Fruit fly (Drosophila melanogaster): ENCODE measurements around the gene bcd.

Gene bcd

dm6 chr3R:6762188-6762643 is 3.0 kb upstream of the bcd start, which contains the start of gene Ama:
Gene Ama (plus strand): TSS chr3R:6762593.
- no peak for TF ChIP-seq Myc (optimal IDR thresholded peaks at IDR 0.05)
- no peak for TF ChIP-seq GATAd (GFP tag; optimal IDR thresholded peaks at IDR 0.05)
- no peak for TF ChIP-seq Abd-B (GFP tag; optimal IDR thresholded peaks at IDR 0.05)
- no peak for TF ChIP-seq Dfd (GFP tag; optimal IDR thresholded peaks at IDR 0.05)
- no peak for TF ChIP-seq foxo (GFP tag; optimal IDR thresholded peaks at IDR 0.05)
- TF ChIP-seq brk (GFP tag; optimal IDR thresholded peaks at IDR 0.05), result no peak
- no peak for TF ChIP-seq pan (optimal IDR thresholded peaks at IDR 0.05)
- no peak for TF ChIP-seq dmrt93B (GFP tag; optimal IDR thresholded peaks at IDR 0.05)
- no peak for TF ChIP-seq OdsH (GFP tag; optimal IDR thresholded peaks at IDR 0.05)
- TF ChIP-seq lola (GFP tag; optimal IDR thresholded peaks at IDR 0.05), result no peak
- TF ChIP-seq Sp1 (GFP tag; optimal IDR thresholded peaks at IDR 0.05), result no peak
- TF ChIP-seq jim (GFP tag; optimal IDR thresholded peaks at IDR 0.05), result no peak
- no peak for TF ChIP-seq usp (GFP tag; optimal IDR thresholded peaks at IDR 0.05)
- TF ChIP-seq woc (GFP tag; optimal IDR thresholded peaks at IDR 0.05), result no peak
- no peak for TF ChIP-seq HLH106 (tag; optimal IDR thresholded peaks at IDR 0.05)
- TF ChIP-seq CG9705 (GFP tag; optimal IDR thresholded peaks at IDR 0.05), result no peak
- no peak for TF ChIP-seq Mio (GFP tag; optimal IDR thresholded peaks at IDR 0.05)
- no peak for TF ChIP-seq dl (GFP tag; optimal IDR thresholded peaks at IDR 0.05; ENCODE audit: insufficient read depth in 1 of 2, partially characterized antibody in 2 of 2)
- no peak for TF ChIP-seq sv (GFP tag; optimal IDR thresholded peaks at IDR 0.05)
- TF ChIP-seq br (GFP tag; optimal IDR thresholded peaks at IDR 0.05), result no peak

DNA sequence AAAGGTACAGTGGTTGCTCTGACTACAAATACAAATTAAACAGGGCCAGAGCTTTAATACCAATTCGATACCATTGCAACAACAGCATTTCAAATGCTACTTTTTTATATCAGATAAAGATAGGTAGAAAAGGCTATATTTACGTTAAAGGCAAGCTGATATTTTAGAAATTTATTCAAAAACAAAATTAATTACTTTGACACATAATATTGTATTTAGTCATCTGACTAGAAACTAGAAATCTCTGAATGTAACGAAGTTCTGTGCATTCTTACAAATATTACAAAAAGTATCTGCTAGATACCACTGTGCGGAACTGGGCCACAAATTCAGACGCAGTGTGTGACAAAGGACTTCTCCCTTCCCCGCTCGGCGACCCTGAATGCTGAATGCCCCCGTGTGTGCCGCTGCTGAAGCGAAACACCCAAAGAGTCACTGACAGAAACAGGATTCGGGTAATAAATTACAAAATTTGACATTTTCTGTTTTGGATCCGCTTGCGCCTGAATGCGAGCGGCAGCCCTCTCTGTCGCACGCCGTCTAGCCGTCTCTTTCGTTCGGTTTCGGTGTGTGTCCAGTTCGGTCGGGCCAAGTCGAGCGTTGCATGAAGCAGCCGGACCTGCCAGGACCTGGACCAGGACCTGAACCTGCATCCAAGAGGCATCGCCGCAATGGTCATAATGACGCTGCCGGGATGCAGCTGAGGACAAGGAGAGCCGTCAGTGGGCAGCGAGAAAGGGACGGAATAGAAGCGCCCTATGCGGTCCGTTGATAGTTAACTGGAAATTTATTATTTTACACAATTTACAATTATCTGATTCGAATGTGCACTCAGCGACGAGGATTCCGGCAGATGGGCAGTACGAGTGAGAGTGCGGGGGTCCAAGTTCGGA is 1.7 kb upstream of the bcd start:
- peak; percentile 57 for TF ChIP-seq fru (GFP tag; optimal IDR thresholded peaks at IDR 0.05)
- no peak for TF ChIP-seq GATAd (GFP tag; optimal IDR thresholded peaks at IDR 0.05)
- no peak for TF ChIP-seq Hr78 (GFP tag; optimal IDR thresholded peaks at IDR 0.05)
- no peak for TF ChIP-seq Myc (optimal IDR thresholded peaks at IDR 0.05)
- no peak for TF ChIP-seq pan (optimal IDR thresholded peaks at IDR 0.05)
- TF ChIP-seq psq (GFP tag; optimal IDR thresholded peaks at IDR 0.05), result peak; percentile 62
- TF ChIP-seq Sp1 (GFP tag; optimal IDR thresholded peaks at IDR 0.05), result peak; percentile 40
- TF ChIP-seq usp (GFP tag; optimal IDR thresholded peaks at IDR 0.05), result no peak
- peak; percentile 53 for TF ChIP-seq OdsH (GFP tag; optimal IDR thresholded peaks at IDR 0.05)
- TF ChIP-seq foxo (GFP tag; optimal IDR thresholded peaks at IDR 0.05), result peak in 1 of 2 experiments; percentile 42
- TF ChIP-seq ey (GFP tag; optimal IDR thresholded peaks at IDR 0.05), result peak; percentile 53
- TF ChIP-seq sage (GFP tag; optimal IDR thresholded peaks at IDR 0.05), result no peak
- no peak for TF ChIP-seq Mio (GFP tag; optimal IDR thresholded peaks at IDR 0.05)
- peak; percentile 38 for TF ChIP-seq rgr (GFP tag; optimal IDR thresholded peaks at IDR 0.05)
- no peak for TF ChIP-seq dmrt93B (GFP tag; optimal IDR thresholded peaks at IDR 0.05)
- peak; percentile 30 for TF ChIP-seq br (GFP tag; optimal IDR thresholded peaks at IDR 0.05)
- peak; percentile 62 for TF ChIP-seq woc (GFP tag; optimal IDR thresholded peaks at IDR 0.05)
- TF ChIP-seq Rel (GFP tag; optimal IDR thresholded peaks at IDR 0.05), result no peak
- no peak for TF ChIP-seq Rel (tag; optimal IDR thresholded peaks at IDR 0.05)
- peak; percentile 53 for TF ChIP-seq HLH106 (tag; optimal IDR thresholded peaks at IDR 0.05)
- no peak for TF ChIP-seq Jra (GFP tag; optimal IDR thresholded peaks at IDR 0.05)
- no peak for TF ChIP-seq Dif (GFP tag; optimal IDR thresholded peaks at IDR 0.05; ENCODE audit: partially characterized antibody)
- no peak for TF ChIP-seq lola (GFP tag; optimal IDR thresholded peaks at IDR 0.05)
- TF ChIP-seq N (GFP tag; optimal IDR thresholded peaks at IDR 0.05), result no peak
- TF ChIP-seq h (GFP tag; optimal IDR thresholded peaks at IDR 0.05), result peak; percentile 65
- peak; percentile 8 for TF ChIP-seq tai (GFP tag; optimal IDR thresholded peaks at IDR 0.05)

DNA sequence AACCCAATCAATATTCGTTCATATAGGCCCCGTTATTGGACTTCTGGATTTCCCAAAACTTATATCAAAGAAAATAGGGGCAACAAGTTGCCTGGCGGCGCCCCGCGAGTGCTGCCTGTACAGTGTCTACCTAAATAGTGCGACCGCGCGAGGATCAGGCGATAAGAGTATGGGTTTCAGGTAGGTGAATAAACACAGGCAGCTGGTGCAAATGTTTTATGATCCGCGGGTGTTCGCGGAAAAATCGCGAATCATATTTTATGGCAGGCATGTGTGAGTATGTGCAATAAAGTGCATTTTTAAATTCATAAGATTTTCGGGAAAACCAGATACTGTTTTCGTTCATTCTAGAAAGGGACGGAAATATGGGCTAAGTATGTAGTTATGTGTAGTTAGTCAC is 3.8 kb downstream of the bcd start:
- no peak for TF ChIP-seq sage (GFP tag; optimal IDR thresholded peaks at IDR 0.05)
- no peak for TF ChIP-seq sv (GFP tag; optimal IDR thresholded peaks at IDR 0.05)
- no peak for TF ChIP-seq fru (GFP tag; optimal IDR thresholded peaks at IDR 0.05)
- TF ChIP-seq Abd-B (GFP tag; optimal IDR thresholded peaks at IDR 0.05), result no peak
- TF ChIP-seq brk (GFP tag; optimal IDR thresholded peaks at IDR 0.05), result no peak
- no peak for TF ChIP-seq jim (GFP tag; optimal IDR thresholded peaks at IDR 0.05)
- TF ChIP-seq rgr (GFP tag; optimal IDR thresholded peaks at IDR 0.05), result no peak
- TF ChIP-seq CG32264 (GFP tag; optimal IDR thresholded peaks at IDR 0.05), result no peak

All from whole organism, wandering third instar larva.